Fruit fly (Drosophila melanogaster): ENCODE results near the gene hb.

DNA sequence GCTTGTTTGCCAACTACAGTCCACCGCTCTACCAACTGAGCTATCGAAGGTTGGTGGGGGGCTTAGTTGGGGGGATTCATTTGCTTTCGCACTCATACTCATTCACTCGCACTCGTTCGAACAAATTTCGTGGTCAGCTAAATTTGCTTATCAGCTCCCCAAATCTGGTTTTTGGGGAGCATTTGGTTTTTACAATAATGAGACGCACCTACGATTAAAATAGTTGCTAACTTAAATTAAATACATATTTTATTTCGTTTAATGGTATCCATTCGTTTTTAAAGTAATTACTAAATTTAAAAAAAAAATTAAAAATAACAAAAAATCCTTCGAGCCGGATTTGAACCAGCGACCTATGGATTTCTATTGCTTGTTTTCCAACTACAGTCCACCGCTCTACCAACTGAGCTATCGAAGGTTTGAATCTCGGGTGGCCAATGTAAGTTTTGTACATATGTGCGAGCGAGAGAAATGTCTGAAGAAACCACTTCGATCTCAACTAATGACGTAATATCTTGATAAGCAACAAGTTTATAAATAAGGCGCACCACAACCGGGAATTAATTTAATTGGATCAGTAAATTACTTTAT, 55.2 kb downstream of the hb start:
- TF ChIP-seq CkIIα-i1 (GFP tag; IDR thresholded peaks at IDR 0.05), result no peak
- no peak for TF ChIP-seq CG14050 (GFP tag; IDR thresholded peaks at IDR 0.05)
- no peak for TF ChIP-seq CG18262 (tag; optimal IDR thresholded peaks at IDR 0.05)
- no peak for TF ChIP-seq Hr39 (optimal IDR thresholded peaks at IDR 0.05)

Data from whole organism, embryonic.